Fruit fly (Drosophila melanogaster) whole organism, pupa: Measurements from ENCODE around the gene inaF-C.

Source experiments
- CG10348 ChIP-seq: fragments of 200-800 bp; sonication (Bioruptor generic); IDR thresholded peaks from 2 replicates; pipeline ENCODE4 v1.3.6; 2022; ENCODE audit warnings: missing biosample characterization, missing genetic modification characterization
- CG12605 ChIP-seq: fragments of 200-800 bp; sonication (Bioruptor generic); IDR thresholded peaks from 2 replicates; pipeline ENCODE4 v1.3.6; 2022; ENCODE audit warnings: missing biosample characterization, missing genetic modification characterization
- CG13204 ChIP-seq: fragments of 200-800 bp; sonication (Bioruptor generic); optimal IDR thresholded peaks from 2 replicates; lab custom pipeline; 2018; ENCODE audit warnings: missing biosample characterization, mild to moderate bottlenecking, missing genetic modification characterization, moderate library complexity
- CG14655 ChIP-seq: fragments of 200-800 bp; sonication (Bioruptor generic); optimal IDR thresholded peaks from 3 replicates; lab custom pipeline; 2017; ENCODE audit warnings: mild to moderate bottlenecking, missing biosample characterization, missing genetic modification reagents, missing genetic modification characterization
- CG15710 ChIP-seq: fragments of 200-800 bp; sonication (Bioruptor generic); optimal IDR thresholded peaks from 2 replicates; lab custom pipeline; 2018; ENCODE audit warnings: missing biosample characterization, mild to moderate bottlenecking, missing genetic modification characterization, moderate library complexity
- CG17806 ChIP-seq: fragments of 200-800 bp; sonication (Bioruptor generic); optimal IDR thresholded peaks from 2 replicates; lab custom pipeline; 2018; ENCODE audit warnings: missing biosample characterization, mild to moderate bottlenecking, missing genetic modification characterization, moderate library complexity
- CG32121 ChIP-seq: fragments of 200-800 bp; sonication (Bioruptor generic); IDR thresholded peaks from 2 replicates; pipeline ENCODE4 v1.3.6; 2022; ENCODE audit warnings: missing biosample characterization, missing genetic modification characterization
- CG34367 ChIP-seq: fragments of 200-800 bp; sonication (Bioruptor generic); optimal IDR thresholded peaks from 2 replicates; lab custom pipeline; 2018; ENCODE audit warnings: missing biosample characterization, mild to moderate bottlenecking, missing genetic modification characterization
- CG4496 ChIP-seq: fragments of 200-800 bp; sonication (Bioruptor generic); IDR thresholded peaks from 3 replicates; pipeline ENCODE4 v1.3.6; 2022; ENCODE audit warnings: missing biosample characterization, missing genetic modification characterization
- CG8159 ChIP-seq: fragments of 200-800 bp; sonication (Bioruptor generic); optimal IDR thresholded peaks from 3 replicates; lab custom pipeline; 2018; ENCODE audit warnings: missing biosample characterization, mild to moderate bottlenecking, missing genetic modification characterization, moderate library complexity
- CG8301 ChIP-seq: fragments of 200-800 bp; sonication (Bioruptor generic); optimal IDR thresholded peaks from 2 replicates; lab custom pipeline; 2018; ENCODE audit warnings: missing biosample characterization, mild to moderate bottlenecking, missing genetic modification characterization
- CG9948 ChIP-seq: fragments of 200-800 bp; sonication (Bioruptor generic); optimal IDR thresholded peaks from 2 replicates; lab custom pipeline; 2018; ENCODE audit warnings: missing biosample characterization, mild to moderate bottlenecking, missing genetic modification characterization, moderate library complexity
- D1 ChIP-seq: fragments of 200-800 bp; sonication (Bioruptor generic); optimal IDR thresholded peaks from 2 replicates; lab custom pipeline; 2018; ENCODE audit warnings: missing biosample characterization, mild to moderate bottlenecking, missing genetic modification characterization, moderate library complexity
- EcR ChIP-seq: fragments of 200-800 bp; sonication (Bioruptor generic); optimal IDR thresholded peaks from 3 replicates; lab custom pipeline; 2019; ENCODE audit warnings: missing biosample characterization, missing genetic modification characterization, mild to moderate bottlenecking, moderate library complexity, missing genetic modification reagents
- Ets98B ChIP-seq: fragments of 200-800 bp; sonication (Bioruptor generic); IDR thresholded peaks from 2 replicates; pipeline ENCODE4 v1.3.6; 2022; ENCODE audit warnings: missing biosample characterization, missing genetic modification characterization
- Pif1A ChIP-seq: fragments of 200-800 bp; sonication (Bioruptor generic); optimal IDR thresholded peaks from 3 replicates; lab custom pipeline; 2016; ENCODE audit warnings: missing biosample characterization, missing genetic modification characterization
- Pif1B ChIP-seq: fragments of 200-800 bp; sonication (Bioruptor generic); optimal IDR thresholded peaks from 3 replicates; lab custom pipeline; 2016; ENCODE audit warnings: missing biosample characterization, missing genetic modification characterization
- Snoo ChIP-seq: fragments of 200-800 bp; sonication (Bioruptor generic); optimal IDR thresholded peaks from 3 replicates; lab custom pipeline; 2017; ENCODE audit warnings: missing biosample characterization, mild to moderate bottlenecking, missing genetic modification characterization, inconsistent platforms
- fd96Ca ChIP-seq: fragments of 200-800 bp; sonication (Bioruptor generic); IDR thresholded peaks from 3 replicates; pipeline ENCODE4 v1.3.6; 2022; ENCODE audit warnings: missing biosample characterization, missing genetic modification characterization
- gl ChIP-seq: fragments of 200-800 bp; sonication (Bioruptor generic); optimal IDR thresholded peaks from 2 replicates; lab custom pipeline; 2018; ENCODE audit warnings: missing biosample characterization, mild to moderate bottlenecking, missing genetic modification characterization
- rn ChIP-seq: fragments of 200-800 bp; sonication (Bioruptor generic); IDR thresholded peaks from 2 replicates; pipeline ENCODE4 v1.3.6; 2022; ENCODE audit warnings: missing biosample characterization, missing genetic modification characterization

The inaF-C gene

DNA sequence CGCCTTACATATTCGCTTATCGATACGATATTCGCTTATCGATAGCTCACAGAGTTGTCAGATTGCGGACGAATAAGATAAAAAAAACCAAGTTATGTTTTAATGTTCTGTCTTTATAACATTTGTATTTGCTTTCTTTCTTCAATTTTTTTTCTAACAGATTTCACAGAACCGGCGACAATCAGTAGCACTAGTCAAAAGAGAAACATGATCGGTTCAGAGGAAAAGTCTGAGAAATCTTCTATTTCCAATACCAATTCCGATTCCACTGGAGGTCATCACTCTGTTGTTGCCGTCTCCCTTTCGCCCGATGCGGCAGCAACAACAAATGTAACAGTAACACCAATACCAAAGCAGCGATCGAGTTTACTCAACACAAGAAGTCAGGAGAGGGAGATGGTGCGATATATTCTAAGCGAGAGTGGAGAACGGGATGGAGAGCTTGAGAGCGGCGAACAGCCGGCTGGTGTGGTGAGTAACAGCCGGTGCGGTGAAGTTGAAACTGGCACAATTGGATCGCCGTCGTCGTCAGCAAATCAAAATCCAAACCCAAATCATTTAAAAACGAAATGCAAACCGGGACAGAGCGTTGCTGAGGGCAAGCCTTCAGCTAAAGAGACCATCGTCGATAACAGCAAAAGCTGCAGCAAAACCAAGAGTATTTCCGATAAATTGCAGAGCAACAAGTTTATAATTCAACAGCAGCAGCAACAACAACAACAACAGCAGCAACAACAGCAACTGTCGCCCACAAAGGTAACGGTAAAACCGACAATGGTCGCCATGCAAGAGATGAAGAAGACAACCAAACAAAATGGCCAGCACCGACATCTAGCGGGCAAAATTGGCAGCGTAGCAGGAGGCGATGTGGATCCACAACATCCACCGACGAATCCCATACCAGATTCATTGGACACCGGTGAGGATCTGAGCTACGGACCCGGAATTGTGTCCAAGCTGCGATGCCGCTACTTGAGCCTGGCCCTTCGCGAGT, 49.7 kb downstream of the inaF-C start:
- TF ChIP-seq CG17806 (peak; percentile 39), fd96Ca (GFP tag; lab: Robert Waterston, UW) (peak; percentile 68; the same call in 2 of the 3 replicates), EcR (peak; percentile 99), gl (tag; lab: Kevin White, UChicago) (no peak), CG14655 (GFP tag; lab: Kevin White, UChicago) (peak; percentile 54), CG13204 (GFP tag; lab: Kevin White, UChicago) (peak; percentile 42), CG9948 (tag; lab: Kevin White, UChicago) (peak; percentile 21), CG12605 (GFP tag; lab: Robert Waterston, UW) (peak; percentile 10; the same call in 1 of the 2 replicates), D1 (tag; lab: Kevin White, UChicago) (peak; percentile 6), CG10348 (no peak), CG8301 (tag; lab: Kevin White, UChicago) (peak; percentile 24), CG15710 (tag; lab: Kevin White, UChicago) (peak; percentile 64), rn (GFP tag; lab: Robert Waterston, UW) (no peak; the same call in 1 of the 2 replicates), CG34367 (tag; lab: Kevin White, UChicago) (peak; percentile 16), Snoo (tag; lab: Kevin White, UChicago) (peak; percentile 37), CG32121 (GFP tag; lab: Robert Waterston, UW) (0 out of 2 replicates have a peak, but pooled peaks have one; percentile 7), CG8159 (tag; lab: Kevin White, UChicago) (peak; percentile 47), CG4496 (GFP tag; lab: Robert Waterston, UW) (peak; percentile 43; the same call in 1 of the 3 replicates), Pif1A (peak; percentile 55), Pif1B (GFP tag; lab: Kevin White, UChicago) (peak; percentile 11), Ets98B (GFP tag; lab: Robert Waterston, UW) (peak; percentile 33)

DNA sequence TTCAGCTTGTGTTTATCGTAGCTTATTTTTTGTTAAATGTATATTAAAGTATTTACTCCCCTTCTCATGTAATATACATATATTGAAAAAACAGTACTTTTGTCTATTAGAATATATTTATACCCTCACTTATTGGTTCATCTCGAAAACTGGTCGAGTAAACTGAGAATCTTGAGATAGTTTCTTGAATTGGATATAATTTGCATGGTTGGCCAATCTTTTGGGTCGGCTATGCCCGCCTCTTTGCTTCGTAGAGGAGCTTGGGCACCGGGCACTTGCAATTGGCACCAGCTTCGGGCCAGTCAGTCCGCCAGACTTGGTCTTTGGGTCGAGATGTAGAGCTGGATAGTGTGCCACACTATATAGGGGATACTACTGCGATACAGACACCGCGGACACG, 51.2 kb downstream of the inaF-C start:
- TF ChIP-seq fd96Ca (GFP tag; lab: Robert Waterston, UW) (no peak), Ets98B (GFP tag; lab: Robert Waterston, UW) (0 out of 2 replicates have a peak, but pooled peaks have one; percentile 12), CG10348 (no peak), D1 (tag; lab: Kevin White, UChicago) (no peak)

DNA sequence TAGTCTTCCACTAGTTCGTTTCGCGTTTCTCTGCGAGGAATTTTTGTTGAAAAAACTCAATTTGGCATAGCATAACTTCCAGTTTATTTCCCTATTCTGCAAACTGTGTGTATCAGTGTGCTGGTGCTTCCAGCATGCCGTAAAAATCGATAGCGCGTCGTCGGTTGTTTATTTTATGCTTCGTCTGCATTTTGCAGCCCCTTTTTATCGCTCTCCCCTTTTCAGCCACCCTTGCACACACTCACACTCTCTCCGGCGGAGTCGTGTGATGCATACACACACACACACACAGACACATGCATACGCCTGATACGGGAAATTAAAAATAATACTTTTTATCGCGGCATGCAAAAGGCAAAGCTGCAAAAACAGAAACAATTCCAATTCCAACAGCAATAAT, 52.1 kb downstream of the inaF-C start:
- TF ChIP-seq Ets98B (GFP tag; lab: Robert Waterston, UW) (peak; percentile 15; the same call in 1 of the 2 replicates), CG4496 (GFP tag; lab: Robert Waterston, UW) (peak; percentile 55; the same call in 1 of the 3 replicates), CG32121 (GFP tag; lab: Robert Waterston, UW) (no peak)

DNA sequence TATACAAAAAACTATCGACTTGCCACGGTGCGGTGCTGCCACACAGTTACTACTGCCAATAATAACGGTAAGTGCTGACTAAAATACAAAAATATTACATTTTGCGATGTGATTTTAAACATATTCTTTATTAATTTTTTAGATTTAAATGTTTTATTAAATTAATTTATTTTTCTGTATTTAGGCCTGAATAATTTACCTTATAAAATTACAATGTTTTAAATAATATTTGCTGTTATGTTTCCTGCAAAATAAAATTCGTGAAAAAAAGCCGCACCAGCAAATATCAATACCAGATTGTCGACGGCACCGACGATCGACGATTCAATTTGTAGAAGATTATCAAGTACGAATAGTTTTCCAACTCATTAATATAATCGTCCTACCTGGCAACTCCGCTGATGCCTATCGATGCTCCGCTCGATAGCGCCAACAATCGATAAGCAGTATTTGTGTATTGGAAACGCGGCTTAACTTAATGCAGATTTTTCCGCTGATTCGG, 53.0 kb downstream of the inaF-C start, which contains the start of the genes Vlet and bif:
Gene Vlet (minus strand): TSS at position 51 of the 502 bp plus-strand sequence.
Gene bif (plus strand): TSS at position 432 of the 502 bp plus-strand sequence.
- TF ChIP-seq CG13204 (GFP tag; lab: Kevin White, UChicago) = no peak
- TF ChIP-seq CG14655 (GFP tag; lab: Kevin White, UChicago) = no peak
- peak; percentile 59 for TF ChIP-seq Pif1B (GFP tag; lab: Kevin White, UChicago)
- 0 out of 3 replicates have a peak, but pooled peaks have one; percentile 17 for TF ChIP-seq CG4496 (GFP tag; lab: Robert Waterston, UW)
- TF ChIP-seq CG9948 (tag; lab: Kevin White, UChicago) = peak; percentile 58
- TF ChIP-seq CG15710 (tag; lab: Kevin White, UChicago) = peak; percentile 47
- TF ChIP-seq CG8159 (tag; lab: Kevin White, UChicago) = peak; percentile 57
- peak; percentile 64; the same call in 1 of the 3 replicates for TF ChIP-seq fd96Ca (GFP tag; lab: Robert Waterston, UW)
- no peak for TF ChIP-seq EcR
- no peak; the same call in 1 of the 2 replicates for TF ChIP-seq Ets98B (GFP tag; lab: Robert Waterston, UW)
- TF ChIP-seq CG32121 (GFP tag; lab: Robert Waterston, UW) = 0 out of 2 replicates have a peak, but pooled peaks have one; percentile 37
- no peak for TF ChIP-seq rn (GFP tag; lab: Robert Waterston, UW)
- peak; percentile 30 for TF ChIP-seq CG8301 (tag; lab: Kevin White, UChicago)
- no peak for TF ChIP-seq CG12605 (GFP tag; lab: Robert Waterston, UW)
- peak; percentile 69 for TF ChIP-seq D1 (tag; lab: Kevin White, UChicago)
- TF ChIP-seq Snoo (tag; lab: Kevin White, UChicago) = peak; percentile 48
- TF ChIP-seq gl (tag; lab: Kevin White, UChicago) = no peak
- TF ChIP-seq CG34367 (tag; lab: Kevin White, UChicago) = peak; percentile 50
- TF ChIP-seq Pif1A = no peak
- peak; percentile 36 for TF ChIP-seq CG17806
- no peak for TF ChIP-seq CG10348
